Fruit fly (Drosophila melanogaster): ENCODE results near the gene CG13082.

The CG13082 gene

dm6 chr2L:19528308-19528707, 9.9 kb upstream of the CG13082 start (continued):
- TF ChIP-seq CHES-1-like (GFP tag; optimal IDR thresholded peaks at IDR 0.05) (peak; percentile 97), CG12071 (GFP tag; optimal IDR thresholded peaks at IDR 0.05) (peak; percentile 96), gem (tag; optimal IDR thresholded peaks at IDR 0.05) (peak; percentile 97), CG12236 (GFP tag; optimal IDR thresholded peaks at IDR 0.05) (peak; percentile 71), CG13624 (GFP tag; optimal IDR thresholded peaks at IDR 0.05) (peak; percentile 98), sd (tag; optimal IDR thresholded peaks at IDR 0.05) (peak; percentile 94), CG9797 (GFP tag; optimal IDR thresholded peaks at IDR 0.05) (no peak), dpn (GFP tag; optimal IDR thresholded peaks at IDR 0.05) (peak; percentile 95 to 97), ftz-f1 (GFP tag; optimal IDR thresholded peaks at IDR 0.05) (peak; percentile 59), ken (GFP tag; IDR thresholded peaks at IDR 0.05) (peak; percentile 90), CG4360 (GFP tag; IDR thresholded peaks at IDR 0.05) (0 out of 2 replicates have a peak, but pooled peaks have one; percentile 31), chif (GFP tag; optimal IDR thresholded peaks at IDR 0.05) (peak; percentile 83 to 93), CG9932 (GFP tag; IDR thresholded peaks at IDR 0.05) (peak; percentile 98), gcm (GFP tag; optimal IDR thresholded peaks at IDR 0.05) (peak; percentile 86), crol (GFP tag; IDR thresholded peaks at IDR 0.05) (peak; percentile 46; the same call in 1 of the 2 replicates), emc (GFP tag; optimal IDR thresholded peaks at IDR 0.05) (peak; percentile 94), Awh (GFP tag; IDR thresholded peaks at IDR 0.05) (peak; percentile 82), CG15073 (GFP tag; optimal IDR thresholded peaks at IDR 0.05) (peak; percentile 28), B-H2 (GFP tag; optimal IDR thresholded peaks at IDR 0.05) (peak; percentile 96), CG3726 (GFP tag; IDR thresholded peaks at IDR 0.05) (peak; percentile 90), CG12744 (GFP tag; optimal IDR thresholded peaks at IDR 0.05) (peak; percentile 96), Asciz (GFP tag; optimal IDR thresholded peaks at IDR 0.05) (peak; percentile 80), Hr3 (GFP tag; optimal IDR thresholded peaks at IDR 0.05) (peak; percentile 89), CG2678 (tag; optimal IDR thresholded peaks at IDR 0.05) (peak; percentile 98), Deaf1 (tag; optimal IDR thresholded peaks at IDR 0.05) (peak; percentile 85), gsb (GFP tag; IDR thresholded peaks at IDR 0.05) (peak; percentile 97), inv (GFP tag; IDR thresholded peaks at IDR 0.05; ENCODE audit: partially characterized antibody) (no peak), tap (tag; optimal IDR thresholded peaks at IDR 0.05) (peak; percentile 94), z (GFP tag; IDR thresholded peaks at IDR 0.05) (peak; percentile 32; the same call in 1 of the 3 replicates), B-H1 (GFP tag; IDR thresholded peaks at IDR 0.05) (peak; percentile 93), Hmr (GFP tag; optimal IDR thresholded peaks at IDR 0.05) (peak; percentile 99), CG7271 (tag; optimal IDR thresholded peaks at IDR 0.05) (peak; percentile 49), schlank (tag; optimal IDR thresholded peaks at IDR 0.05) (peak; percentile 98), PHDP (tag; optimal IDR thresholded peaks at IDR 0.05) (peak; percentile 98), CG2712 (tag; optimal IDR thresholded peaks at IDR 0.05) (peak; percentile 91), CG16863 (GFP tag; optimal IDR thresholded peaks at IDR 0.05) (peak; percentile 89), Taf1 (GFP tag; IDR thresholded peaks at IDR 0.05) (peak; percentile 96), hkb (optimal IDR thresholded peaks at IDR 0.05) (no peak), hkb (GFP tag; IDR thresholded peaks at IDR 0.05) (peak; percentile 97), gro (GFP tag; optimal IDR thresholded peaks at IDR 0.05) (peak; percentile 98), CG2889 (GFP tag; IDR thresholded peaks at IDR 0.05) (peak; percentile 94), CG10147 (GFP tag; optimal IDR thresholded peaks at IDR 0.05) (peak; percentile 98), CG7839 (tag; optimal IDR thresholded peaks at IDR 0.05) (peak; percentile 98), Dbx (GFP tag; IDR thresholded peaks at IDR 0.05) (peak; percentile 98), sug (tag; optimal IDR thresholded peaks at IDR 0.05) (peak; percentile 95), CG31441 (GFP tag; IDR thresholded peaks at IDR 0.05) (peak; percentile 84), seq (GFP tag; IDR thresholded peaks at IDR 0.05) (peak; percentile 97), CG1832 (GFP tag; optimal IDR thresholded peaks at IDR 0.05) (no peak), Vsx1 (GFP tag; optimal IDR thresholded peaks at IDR 0.05) (peak; percentile 87), Atf-2 (GFP tag; optimal IDR thresholded peaks at IDR 0.05) (peak; percentile 88), Hand (GFP tag; optimal IDR thresholded peaks at IDR 0.05) (peak; percentile 96)
